Fruit fly (Drosophila melanogaster) whole organism, embryonic: ENCODE measurements around the gene CG14000.

Source experiments
- Adf1 ChIP-seq: fragments of 200-800 bp; sonication (Bioruptor generic); IDR thresholded peaks from 2 replicates; pipeline ENCODE4 v1.3.6; 2022; ENCODE audit warnings: missing biosample characterization, missing genetic modification characterization
- CG14667 ChIP-seq: fragments of 200-800 bp; sonication (Bioruptor generic); IDR thresholded peaks from 2 replicates; pipeline ENCODE4 v1.3.6; 2022; ENCODE audit warnings: missing biosample characterization, missing genetic modification characterization
- CG17361 ChIP-seq: fragments of 200-800 bp; sonication (Bioruptor generic); IDR thresholded peaks from 3 replicates; pipeline ENCODE4 v1.3.6; 2022; ENCODE audit warnings: missing biosample characterization, missing genetic modification characterization
- CG17612 ChIP-seq: fragments of 200-800 bp; sonication (Bioruptor generic); IDR thresholded peaks from 2 replicates; pipeline ENCODE4 v1.3.6; 2022; ENCODE audit warnings: missing biosample characterization, missing genetic modification characterization
- CG17912 ChIP-seq: fragments of 200-800 bp; sonication (Bioruptor generic); optimal IDR thresholded peaks from 2 replicates; lab custom pipeline; 2018; ENCODE audit warnings: missing biosample characterization, mild to moderate bottlenecking, missing genetic modification characterization
- CG1792 ChIP-seq: fragments of 200-800 bp; sonication (Bioruptor generic); optimal IDR thresholded peaks from 2 replicates; lab custom pipeline; 2016; ENCODE audit warnings: missing biosample characterization, missing genetic modification characterization
- CG32532 ChIP-seq: fragments of 200-800 bp; sonication (Bioruptor generic); IDR thresholded peaks from 2 replicates; pipeline ENCODE4 v1.3.6; 2022; ENCODE audit warnings: missing biosample characterization, missing genetic modification characterization
- CG33557 ChIP-seq: fragments of 200-800 bp; sonication (Bioruptor generic); optimal IDR thresholded peaks from 2 replicates; lab custom pipeline; 2019; ENCODE audit warnings: missing biosample characterization, mild to moderate bottlenecking, missing genetic modification characterization, moderate library complexity
- CG6272 ChIP-seq: fragments of 200-800 bp; sonication (Bioruptor generic); IDR thresholded peaks from 2 replicates; pipeline ENCODE4 v1.3.6; 2022; ENCODE audit warnings: missing biosample characterization, missing genetic modification characterization
- CG8281 ChIP-seq: fragments of 200-800 bp; sonication (Bioruptor generic); optimal IDR thresholded peaks from 2 replicates; lab custom pipeline; 2018; ENCODE audit warnings: missing biosample characterization, mild to moderate bottlenecking, missing genetic modification characterization, moderate library complexity
- CG8478 ChIP-seq: fragments of >200 bp; optimal IDR thresholded peaks from 2 replicates; lab custom pipeline; 2018
- CG9727 ChIP-seq: fragments of 200-800 bp; sonication (Bioruptor generic); optimal IDR thresholded peaks from 3 replicates; lab custom pipeline; 2017; ENCODE audit warnings: missing biosample characterization, mild to moderate bottlenecking, missing genetic modification characterization
- Dfd ChIP-seq, 2 experiments: fragments of >200 bp; optimal IDR thresholded peaks; 2 replicates each; lab custom pipeline; 2017; ENCODE audit warnings: missing biosample characterization in 2 of 2, missing genetic modification characterization in 2 of 2
- Dip2 ChIP-seq: fragments of 200-800 bp; sonication (Bioruptor generic); IDR thresholded peaks from 2 replicates; pipeline ENCODE4 v1.3.6; 2022; ENCODE audit warnings: missing biosample characterization, missing genetic modification characterization
- Dll ChIP-seq: fragments of 200-800 bp; sonication (Bioruptor generic); IDR thresholded peaks from 4 replicates; pipeline ENCODE4 v1.3.6; 2022; ENCODE audit warnings: missing biosample characterization, missing genetic modification characterization; ENCODE audit not compliant: partially characterized antibody
- E2f2 ChIP-seq: fragments of 200-800 bp; sonication (Bioruptor generic); IDR thresholded peaks from 2 replicates; pipeline ENCODE4 v1.3.6; 2022; ENCODE audit warnings: missing biosample characterization, missing genetic modification characterization
- Ets97D ChIP-seq: fragments of 200-800 bp; sonication (Bioruptor generic); optimal IDR thresholded peaks from 3 replicates; lab custom pipeline; 2016; ENCODE audit warnings: missing biosample characterization, missing genetic modification characterization
- Hey ChIP-seq: fragments of 200-800 bp; sonication (Bioruptor generic); optimal IDR thresholded peaks from 3 replicates; lab custom pipeline; 2018; ENCODE audit warnings: missing biosample characterization, mild to moderate bottlenecking, missing genetic modification characterization
- Hr78 ChIP-seq, 2 experiments: fragments of 200-800 bp in 1 of 2; fragments of >200 bp in 1 of 2; sonication (Bioruptor generic) in 1 of 2; optimal IDR thresholded peaks; 2 replicates each; lab custom pipeline; 2017 to 2019; ENCODE audit warnings: missing biosample characterization in 2 of 2, missing genetic modification characterization in 2 of 2, mild to moderate bottlenecking in 1 of 2, moderate library complexity in 1 of 2
- Lim3 ChIP-seq: fragments of 200-800 bp; sonication (Bioruptor generic); IDR thresholded peaks from 2 replicates; pipeline ENCODE4 v1.3.6; 2022; ENCODE audit warnings: missing biosample characterization, missing genetic modification characterization
- MBD-R2 ChIP-seq: fragments of 200-800 bp; sonication (Bioruptor generic); IDR thresholded peaks from 2 replicates; pipeline ENCODE4 v1.3.6; 2022; ENCODE audit warnings: missing biosample characterization, missing genetic modification characterization
- Mad ChIP-seq: fragments of 200-800 bp; sonication (Bioruptor generic); optimal IDR thresholded peaks from 2 replicates; lab custom pipeline; 2016; ENCODE audit warnings: missing biosample characterization, missing genetic modification characterization
- Mes4 ChIP-seq: fragments of 200-800 bp; sonication (Bioruptor generic); optimal IDR thresholded peaks from 2 replicates; lab custom pipeline; 2016; ENCODE audit warnings: missing biosample characterization, missing genetic modification characterization
- PHDP ChIP-seq: fragments of 200-800 bp; sonication (Bioruptor generic); optimal IDR thresholded peaks from 3 replicates; lab custom pipeline; 2018; ENCODE audit warnings: missing biosample characterization, mild to moderate bottlenecking, missing genetic modification characterization, moderate library complexity
- Scr ChIP-seq: fragments of 200-800 bp; sonication (Bioruptor generic); IDR thresholded peaks from 2 replicates; pipeline ENCODE4 v1.3.6; 2022; ENCODE audit warnings: missing biosample characterization, missing genetic modification characterization; ENCODE audit not compliant: partially characterized antibody
- Six4 ChIP-seq: fragments of 200-800 bp; sonication (Bioruptor generic); optimal IDR thresholded peaks from 2 replicates; lab custom pipeline; 2016; ENCODE audit warnings: missing biosample characterization, missing genetic modification characterization
- Sox102F ChIP-seq: fragments of 200-800 bp; sonication (Bioruptor generic); optimal IDR thresholded peaks from 2 replicates; lab custom pipeline; 2018; ENCODE audit warnings: missing biosample characterization, mild to moderate bottlenecking, missing genetic modification characterization, moderate library complexity
- Vsx1 ChIP-seq: fragments of 200-800 bp; sonication (Bioruptor generic); optimal IDR thresholded peaks from 2 replicates; lab custom pipeline; 2017; ENCODE audit warnings: missing biosample characterization, mild to moderate bottlenecking, missing genetic modification characterization, missing genetic modification reagents
- ase ChIP-seq: fragments of 200-800 bp; sonication (Bioruptor generic); IDR thresholded peaks from 3 replicates; pipeline ENCODE4 v1.3.6; 2022; ENCODE audit warnings: missing biosample characterization, missing genetic modification characterization
- bigmax ChIP-seq: fragments of 200-800 bp; sonication (Bioruptor generic); optimal IDR thresholded peaks from 2 replicates; lab custom pipeline; 2018; ENCODE audit warnings: missing biosample characterization, mild to moderate bottlenecking, missing genetic modification characterization
- br ChIP-seq: fragments of >200 bp; optimal IDR thresholded peaks from 2 replicates; lab custom pipeline; 2017
- caup ChIP-seq: fragments of 200-800 bp; sonication (Bioruptor generic); optimal IDR thresholded peaks from 3 replicates; lab custom pipeline; 2017; ENCODE audit warnings: missing biosample characterization, mild to moderate bottlenecking, missing genetic modification characterization, moderate library complexity; ENCODE audit not compliant: severe bottlenecking
- cg ChIP-seq: fragments of 200-800 bp; sonication (Bioruptor generic); optimal IDR thresholded peaks from 3 replicates; lab custom pipeline; 2019; ENCODE audit warnings: missing biosample characterization, mild to moderate bottlenecking, missing genetic modification characterization, moderate library complexity
- emc ChIP-seq: fragments of 200-800 bp; sonication (Bioruptor generic); optimal IDR thresholded peaks from 2 replicates; lab custom pipeline; 2016; ENCODE audit warnings: missing biosample characterization, missing genetic modification characterization
- fd96Cb ChIP-seq: fragments of 200-800 bp; sonication (Bioruptor generic); optimal IDR thresholded peaks from 2 replicates; lab custom pipeline; 2018; ENCODE audit warnings: missing biosample characterization, mild to moderate bottlenecking, missing genetic modification characterization, moderate library complexity
- ham ChIP-seq: fragments of 200-800 bp; sonication (Bioruptor generic); IDR thresholded peaks from 2 replicates; pipeline ENCODE4 v1.3.6; 2022; ENCODE audit warnings: missing biosample characterization, missing genetic modification characterization
- peb ChIP-seq: fragments of 200-800 bp; sonication (Bioruptor generic); IDR thresholded peaks from 2 replicates; pipeline ENCODE4 v1.3.6; 2022; ENCODE audit warnings: missing biosample characterization, missing genetic modification characterization
- pfk ChIP-seq: fragments of 200-800 bp; sonication (Bioruptor generic); optimal IDR thresholded peaks from 2 replicates; lab custom pipeline; 2018; ENCODE audit warnings: missing biosample characterization, mild to moderate bottlenecking, missing genetic modification characterization, moderate library complexity
- pho ChIP-seq: fragments of 200-800 bp; sonication (Bioruptor generic); optimal IDR thresholded peaks from 2 replicates; lab custom pipeline; 2016; ENCODE audit warnings: missing biosample characterization, missing genetic modification characterization
- phol ChIP-seq: fragments of 200-800 bp; sonication (Bioruptor generic); optimal IDR thresholded peaks from 3 replicates; lab custom pipeline; 2018; ENCODE audit warnings: missing biosample characterization, mild to moderate bottlenecking, missing genetic modification characterization, moderate library complexity
- pita ChIP-seq: fragments of 200-800 bp; sonication (Bioruptor generic); optimal IDR thresholded peaks from 2 replicates; lab custom pipeline; 2017; ENCODE audit warnings: missing biosample characterization, mild to moderate bottlenecking, missing genetic modification characterization
- psq ChIP-seq: fragments of 200-800 bp; sonication (Bioruptor generic); optimal IDR thresholded peaks from 2 replicates; lab custom pipeline; 2017; ENCODE audit warnings: missing biosample characterization, missing genetic modification characterization
- scrt ChIP-seq: fragments of 200-800 bp; sonication (Bioruptor generic); optimal IDR thresholded peaks from 2 replicates; lab custom pipeline; 2018; ENCODE audit warnings: missing biosample characterization, mild to moderate bottlenecking, missing genetic modification characterization, moderate library complexity
- slp2 ChIP-seq: fragments of 200-800 bp; sonication (Bioruptor generic); optimal IDR thresholded peaks from 2 replicates; lab custom pipeline; 2016; ENCODE audit warnings: missing biosample characterization, missing genetic modification characterization
- stc ChIP-seq: fragments of 200-800 bp; sonication (Bioruptor generic); IDR thresholded peaks from 2 replicates; pipeline ENCODE4 v1.3.6; 2022; ENCODE audit warnings: missing biosample characterization, missing genetic modification characterization
- tll ChIP-seq, 2 experiments: fragments of 200-800 bp in 1 of 2; fragments of >200 bp in 1 of 2; sonication (Bioruptor generic) in 1 of 2; optimal IDR thresholded peaks; 2 replicates each; lab custom pipeline; 2017 to 2019; ENCODE audit warnings: missing biosample characterization in 2 of 2, missing genetic modification characterization in 2 of 2, mild to moderate bottlenecking in 1 of 2, moderate library complexity in 1 of 2
- trem ChIP-seq: fragments of 200-800 bp; optimal IDR thresholded peaks from 3 replicates; lab custom pipeline; 2019; ENCODE audit warnings: missing biosample characterization, mild to moderate bottlenecking, missing genetic modification characterization, moderate library complexity
- tx ChIP-seq: fragments of 200-800 bp; sonication (Bioruptor generic); optimal IDR thresholded peaks from 2 replicates; lab custom pipeline; 2016; ENCODE audit warnings: missing biosample characterization, missing genetic modification characterization
- zf30C ChIP-seq: fragments of 200-800 bp; sonication (Bioruptor generic); optimal IDR thresholded peaks from 3 replicates; lab custom pipeline; 2018; ENCODE audit warnings: missing biosample characterization, mild to moderate bottlenecking, missing genetic modification characterization

CG14000 gene

dm6 chr2L:5943229-5944078 lies 33.4 kb upstream of the CG14000 start, which contains the start of the genes Sfp26Ad and Gpdh1 (continued):
- TF ChIP-seq zf30C (GFP tag; lab: Kevin White, UChicago): no peak
- TF ChIP-seq psq (GFP tag; lab: Kevin White, UChicago): peak; percentile 61
- TF ChIP-seq Mad (GFP tag; lab: Kevin White, UChicago): peak; percentile 80
- peak; percentile 7 for TF ChIP-seq pfk (GFP tag; lab: Kevin White, UChicago)
- peak; percentile 83 for TF ChIP-seq tx (GFP tag; lab: Kevin White, UChicago)
- TF ChIP-seq CG9727 (GFP tag; lab: Kevin White, UChicago): peak; percentile 50
- peak; percentile 43; the same call in 1 of the 3 replicates for TF ChIP-seq ase (GFP tag; lab: Robert Waterston, UW)
- TF ChIP-seq Adf1 (GFP tag; lab: Robert Waterston, UW): peak; percentile 63; the same call in 1 of the 2 replicates
- peak; percentile 36 for TF ChIP-seq scrt
- peak; percentile 56 for TF ChIP-seq CG1792
- peak; percentile 80 for TF ChIP-seq CG32532 (GFP tag; lab: Robert Waterston, UW)
- peak; percentile 46 for TF ChIP-seq fd96Cb
- TF ChIP-seq peb (GFP tag; lab: Robert Waterston, UW): 0 out of 2 replicates have a peak, but pooled peaks have one; percentile 11
- peak; percentile 45 for TF ChIP-seq CG33557 (GFP tag; lab: Kevin White, UChicago)
- no peak for TF ChIP-seq Lim3
- peak; percentile 23 for TF ChIP-seq Vsx1
- peak; percentile 65 for TF ChIP-seq Sox102F
- TF ChIP-seq Hr78 (GFP tag; optimal IDR thresholded peaks at IDR 0.05; lab: Kevin White, UChicago): no peak
- peak; percentile 61 for TF ChIP-seq trem
- peak; percentile 100 for TF ChIP-seq E2f2 (GFP tag; lab: Robert Waterston, UW)
- TF ChIP-seq CG8281 (tag; lab: Kevin White, UChicago): no peak
- TF ChIP-seq cg: peak; percentile 95
- peak; percentile 45 for TF ChIP-seq CG14667
- no peak for TF ChIP-seq CG17612 (GFP tag; lab: Robert Waterston, UW)
- peak; percentile 58 for TF ChIP-seq emc
- TF ChIP-seq Scr (GFP tag; lab: Robert Waterston, UW): peak; percentile 63
- peak; percentile 85 for TF ChIP-seq Ets97D (GFP tag; lab: Kevin White, UChicago)
- TF ChIP-seq CG8478 (lab: Kevin White, UChicago): no peak
- TF ChIP-seq CG17912: peak; percentile 71
- peak; percentile 82 for TF ChIP-seq pho (GFP tag; lab: Kevin White, UChicago)
- peak; percentile 46 for TF ChIP-seq stc (GFP tag; lab: Robert Waterston, UW)
- TF ChIP-seq CG17361 (GFP tag; lab: Robert Waterston, UW): peak; percentile 74; the same call in 2 of the 3 replicates
- peak; percentile 85 for TF ChIP-seq caup (GFP tag; lab: Kevin White, UChicago)
- no peak for TF ChIP-seq Dip2
- no peak for TF ChIP-seq pita (GFP tag; lab: Kevin White, UChicago)
- peak; percentile 75 for TF ChIP-seq MBD-R2 (GFP tag; lab: Robert Waterston, UW)
- peak; percentile 68 for TF ChIP-seq Six4 (GFP tag; lab: Kevin White, UChicago)
- TF ChIP-seq CG6272 (GFP tag; lab: Robert Waterston, UW): no peak; the same call in 1 of the 2 replicates
- TF ChIP-seq ham (GFP tag; lab: Robert Waterston, UW): peak; percentile 10; the same call in 1 of the 2 replicates
- peak; percentile 23 for TF ChIP-seq bigmax (GFP tag; lab: Kevin White, UChicago)
- peak; percentile 77 for TF ChIP-seq Dll (GFP tag; lab: Robert Waterston, UW)
- peak; percentile 65 for TF ChIP-seq Mes4 (GFP tag; lab: Kevin White, UChicago)
- no peak for TF ChIP-seq Dfd (GFP tag; optimal IDR thresholded peaks at IDR 0.05; lab: Kevin White, UChicago)
- peak; percentile 73 for TF ChIP-seq PHDP (tag; lab: Kevin White, UChicago)
- TF ChIP-seq phol (tag; lab: Kevin White, UChicago): peak; percentile 50
- peak; percentile 59 for TF ChIP-seq slp2 (GFP tag; lab: Kevin White, UChicago)
- TF ChIP-seq br: no peak
- TF ChIP-seq tll (GFP tag; optimal IDR thresholded peaks at IDR 0.05; lab: Kevin White, UChicago): peak in 1 of 2 experiments; percentile 12
- TF ChIP-seq Hey (tag; lab: Kevin White, UChicago): no peak
